Worm (Caenorhabditis elegans) whole organism, young adult: Measurements from ENCODE around the gene F56F10.1.

Source experiments
- K11D2.4 ChIP-seq: fragments of 200-800 bp; sonication (Bioruptor generic); IDR thresholded peaks from 2 replicates; pipeline ENCODE4 v1.3.6; 2022; ENCODE audit warnings: missing genetic modification reagents, missing genetic modification characterization, missing compliant biosample characterization
- ccch-3 ChIP-seq: fragments of 200-800 bp; sonication (Bioruptor generic); optimal IDR thresholded peaks from 2 replicates; lab custom pipeline; 2018; ENCODE audit warnings: mild to moderate bottlenecking, missing genetic modification characterization, missing compliant biosample characterization
- cebp-1 ChIP-seq, 2 experiments: fragments of 200-800 bp in 1 of 2; sonication (Bioruptor generic) in 1 of 2; sonication (generic microtip) in 1 of 2; IDR thresholded peaks in 1 of 2; optimal IDR thresholded peaks in 1 of 2; 2 replicates each; pipeline versions ENCODE4 v1.3.6 to Lab custom; 2017 to 2022; ENCODE audit warnings: missing compliant biosample characterization in 2 of 2, missing genetic modification characterization in 2 of 2, mild to moderate bottlenecking in 1 of 2, missing genetic modification reagents in 1 of 2, moderate library complexity in 1 of 2
- fkh-3 ChIP-seq: sonication (generic microtip); optimal IDR thresholded peaks from 2 replicates; lab custom pipeline; 2016; ENCODE audit warnings: mild to moderate bottlenecking, missing genetic modification characterization, missing compliant biosample characterization
- lin-26 ChIP-seq: fragments of 200-800 bp; sonication (Bioruptor generic); IDR thresholded peaks from 2 replicates; pipeline ENCODE4 v1.3.6; 2022; ENCODE audit warnings: missing genetic modification reagents, missing genetic modification characterization, missing compliant biosample characterization
- madf-8 ChIP-seq: fragments of 200-800 bp; sonication (Bioruptor generic); conservative IDR thresholded peaks from 2 replicates; pipeline ENCODE4 v1.3.6; 2022; ENCODE audit warnings: missing genetic modification reagents, missing genetic modification characterization, missing compliant biosample characterization
- sea-2 ChIP-seq: fragments of 200-800 bp; sonication (Bioruptor generic); IDR thresholded peaks from 2 replicates; pipeline ENCODE4 v1.3.6; 2022; ENCODE audit warnings: missing genetic modification characterization, missing compliant biosample characterization
- snpc-4 ChIP-seq, 5 experiments: fragments of 150-350 bp in 1 of 5; sonication (generic microtip) in 4 of 5; optimal IDR thresholded peaks; 2 replicates each; lab custom pipeline; 2014 to 2018; ENCODE audit warnings: missing genetic modification characterization in 5 of 5, missing biosample characterization in 3 of 5, antibody characterized with exemption in 2 of 5, mild to moderate bottlenecking in 2 of 5, missing compliant biosample characterization in 2 of 5, missing genotype in 2 of 5, moderate library complexity in 2 of 5, missing genetic modification reagents in 1 of 5

DNA sequence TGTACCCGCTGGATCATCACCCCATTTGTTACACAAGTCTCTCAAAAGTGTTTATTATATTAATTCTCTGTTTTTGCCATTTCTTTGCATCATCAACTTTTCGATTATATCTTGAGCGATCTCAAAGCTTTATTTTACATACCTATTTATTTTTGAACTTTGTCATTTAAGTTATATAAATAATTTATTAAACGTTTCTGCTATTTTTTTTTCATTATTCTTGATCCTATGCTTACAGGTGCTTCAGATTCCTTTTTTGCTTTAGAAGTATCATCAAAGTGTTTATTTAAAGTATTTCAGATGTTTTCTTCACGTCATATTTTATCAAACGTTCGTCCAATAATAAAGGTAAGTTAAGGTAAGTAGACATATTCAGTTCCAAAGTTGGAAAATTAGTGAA lies 45.7 kb downstream of the F56F10.1 start, which contains the start of gene F35H12.5:
- no peak for TF ChIP-seq cebp-1 (GFP tag; IDR thresholded peaks at IDR 0.05; lab: Robert Waterston, UW)
- TF ChIP-seq cebp-1 (tag; optimal IDR thresholded peaks at IDR 0.05; lab: Kevin White, UChicago) = no peak
- TF ChIP-seq snpc-4 (GFP tag; optimal IDR thresholded peaks at IDR 0.05; lab: Kevin White, UChicago) = no peak
- no peak for TF ChIP-seq snpc-4 (tag; optimal IDR thresholded peaks at IDR 0.05; lab: Kevin White, UChicago)
- TF ChIP-seq K11D2.4 = no peak
- no peak for TF ChIP-seq ccch-3 (GFP tag; lab: Kevin White, UChicago)
- TF ChIP-seq sea-2 (GFP tag; lab: Robert Waterston, UW) = no peak
- no peak for TF ChIP-seq fkh-3 (tag; lab: Kevin White, UChicago)
- no peak for TF ChIP-seq madf-8
- no peak for TF ChIP-seq lin-26 (GFP tag; lab: Robert Waterston, UW)
